Worm (Caenorhabditis elegans): ENCODE data around the gene smex-1.

ce11 chrV:8299191-8299854 lies 3.6 kb upstream of the smex-1 start, which contains the start of gene W02D7.5:
- TF ChIP-seq W03F9.2 (tag; optimal IDR thresholded peaks at IDR 0.05) (no peak), dao-5 (tag; optimal IDR thresholded peaks at IDR 0.05) (no peak)
